Fruit fly (Drosophila melanogaster): Measurements from ENCODE around the gene SrpRbeta.

DNA sequence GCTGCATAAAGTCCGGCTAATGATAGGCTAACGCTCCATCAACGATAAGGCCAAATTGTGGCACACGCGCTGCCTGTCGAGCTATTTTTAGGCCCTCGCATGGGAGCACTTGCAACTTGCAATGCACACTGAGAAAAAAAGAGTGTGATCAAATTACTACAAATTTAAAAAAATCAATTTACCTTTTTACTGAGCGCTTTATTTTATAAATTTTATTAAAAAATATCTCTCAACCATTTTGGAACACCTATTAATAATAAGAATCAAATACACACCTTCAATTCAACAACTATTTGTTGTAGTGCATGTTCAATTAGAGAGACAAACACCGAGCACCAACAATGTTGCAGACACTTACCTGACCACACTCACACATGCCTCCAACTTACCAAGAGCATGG is 45.5 kb upstream of the SrpRbeta start:
- TF ChIP-seq CG10348 (GFP tag; IDR thresholded peaks at IDR 0.05) (peak; percentile 66), Pif1A (GFP tag; optimal IDR thresholded peaks at IDR 0.05) (no peak), CG8301 (tag; optimal IDR thresholded peaks at IDR 0.05) (peak; percentile 85), Ets98B (GFP tag; IDR thresholded peaks at IDR 0.05) (peak; percentile 96), CG12605 (GFP tag; IDR thresholded peaks at IDR 0.05) (peak; percentile 96), Pif1B (GFP tag; optimal IDR thresholded peaks at IDR 0.05) (peak; percentile 32), CG15710 (tag; optimal IDR thresholded peaks at IDR 0.05) (no peak), CG9948 (tag; optimal IDR thresholded peaks at IDR 0.05) (peak; percentile 66), gl (tag; optimal IDR thresholded peaks at IDR 0.05) (no peak), CG17806 (tag; optimal IDR thresholded peaks at IDR 0.05) (peak; percentile 71), CG13204 (GFP tag; optimal IDR thresholded peaks at IDR 0.05) (no peak), fd96Ca (GFP tag; IDR thresholded peaks at IDR 0.05) (peak; percentile 70)
